Worm (Caenorhabditis elegans): ENCODE measurements around the gene rnst-2.

The rnst-2 gene

DNA sequence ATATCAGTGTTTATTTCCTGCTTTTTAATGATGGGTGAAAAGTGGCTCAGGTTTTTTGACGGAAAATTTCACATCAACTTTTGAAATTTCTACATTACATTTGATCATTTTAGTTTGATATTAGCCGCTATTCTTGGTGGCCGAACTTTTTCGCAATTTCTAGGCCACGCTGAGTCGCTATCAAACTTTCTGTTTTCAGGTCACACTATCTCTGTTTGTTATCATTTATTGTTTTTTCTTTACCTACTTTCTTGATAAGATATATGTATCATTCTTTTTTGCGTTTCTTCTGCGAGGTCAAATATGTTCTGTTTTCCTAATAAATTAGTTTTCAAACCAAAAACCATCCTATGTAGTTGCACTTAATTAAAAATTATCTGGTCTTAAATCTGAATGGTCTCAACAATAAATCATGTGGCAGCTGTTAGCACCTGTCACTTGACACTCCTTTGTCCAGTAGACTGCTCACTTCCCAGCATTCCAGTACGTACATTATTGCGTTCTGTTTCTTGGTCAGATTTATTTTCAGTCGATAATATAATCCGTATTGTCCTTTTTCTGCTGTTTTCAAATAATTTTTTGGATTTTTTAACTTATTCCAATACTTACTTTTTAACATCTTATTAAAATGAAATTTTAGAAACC, 1.1 kb upstream of the rnst-2 start (continued):
- no peak for TF ChIP-seq ceh-82 (tag; optimal IDR thresholded peaks at IDR 0.05)
- TF ChIP-seq daf-12 (tag; optimal IDR thresholded peaks at IDR 0.05), result no peak
- no peak for TF ChIP-seq aly-2 (tag; optimal IDR thresholded peaks at IDR 0.05)
- TF ChIP-seq snpc-4 (tag; optimal IDR thresholded peaks at IDR 0.05), result peak; percentile 23
- no peak for TF ChIP-seq nfya-1 (tag; optimal IDR thresholded peaks at IDR 0.05; ENCODE audit: insufficient read depth)
- TF ChIP-seq sea-2 (GFP tag; optimal IDR thresholded peaks at IDR 0.05), result no peak

DNA sequence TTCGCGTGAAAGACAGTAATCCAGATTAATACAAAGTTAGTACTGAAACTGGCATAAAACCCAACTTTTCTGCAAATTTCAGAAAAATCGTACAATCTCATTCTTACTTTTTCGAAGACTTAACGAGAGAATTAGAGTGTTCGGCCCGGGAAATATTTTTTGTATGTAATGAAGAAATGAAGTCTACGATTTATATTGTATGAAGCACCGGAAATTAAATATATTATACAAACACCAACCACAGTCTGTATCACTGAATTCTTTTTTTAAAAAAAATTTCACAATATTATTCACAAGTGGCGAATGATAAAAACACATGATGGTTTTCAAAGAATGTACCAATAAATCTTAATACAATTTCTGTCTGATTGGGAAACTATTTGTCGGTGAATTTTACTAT, 3.1 kb downstream of the rnst-2 start, which contains the start of gene str-67:
str-67 (minus strand) TSS at position 101 of the 400 bp plus-strand sequence.
- TF ChIP-seq ceh-16 (tag; optimal IDR thresholded peaks at IDR 0.05), result no peak
- TF ChIP-seq aly-2 (tag; optimal IDR thresholded peaks at IDR 0.05), result no peak
- TF ChIP-seq ceh-28 (tag; optimal IDR thresholded peaks at IDR 0.05), result no peak
- no peak for TF ChIP-seq snpc-4 (tag; optimal IDR thresholded peaks at IDR 0.05)
- no peak for TF ChIP-seq fos-1 (tag; optimal IDR thresholded peaks at IDR 0.05)
- no peak for TF ChIP-seq fkh-2 (tag; optimal IDR thresholded peaks at IDR 0.05)
- no peak for TF ChIP-seq unc-39 (tag; optimal IDR thresholded peaks at IDR 0.05)
- no peak for TF ChIP-seq nhr-12 (tag; optimal IDR thresholded peaks at IDR 0.05)
- TF ChIP-seq fkh-10 (GFP tag; optimal IDR thresholded peaks at IDR 0.05), result no peak
- no peak for TF ChIP-seq nhr-76 (tag; optimal IDR thresholded peaks at IDR 0.05)
- no peak for TF ChIP-seq tbx-2 (tag; optimal IDR thresholded peaks at IDR 0.05)
- TF ChIP-seq egl-27 (tag; optimal IDR thresholded peaks at IDR 0.05), result no peak
- no peak for TF ChIP-seq R02D3.7 (tag; optimal IDR thresholded peaks at IDR 0.05)
- TF ChIP-seq nhr-25 (tag; optimal IDR thresholded peaks at IDR 0.05), result no peak
- TF ChIP-seq lin-39 (tag; optimal IDR thresholded peaks at IDR 0.05), result no peak
- no peak for TF ChIP-seq sea-2 (GFP tag; optimal IDR thresholded peaks at IDR 0.05)

DNA sequence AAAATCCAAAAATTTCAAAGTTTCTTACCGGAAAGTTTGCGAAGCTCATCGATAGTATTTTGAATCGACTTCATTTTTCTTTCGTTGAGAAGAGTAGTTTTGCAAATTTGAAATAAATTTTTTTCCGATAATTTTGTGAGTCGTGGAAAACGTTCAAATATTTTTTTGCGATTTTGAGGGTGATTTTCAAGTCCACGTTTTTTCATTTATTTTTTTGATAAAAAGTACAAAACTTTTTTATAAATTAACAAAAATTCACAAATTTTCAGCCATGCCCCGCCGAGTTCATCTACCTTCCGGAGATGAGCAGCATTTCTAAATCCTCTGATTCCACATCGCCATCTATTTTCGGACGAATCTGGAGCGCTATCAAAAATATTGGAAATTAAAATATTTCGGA, 6.1 kb downstream of the rnst-2 start, which contains the start of gene K10C9.7:
K10C9.7 (minus strand) TSS at position 101 of the 400 bp plus-strand sequence.
- no peak for TF ChIP-seq ceh-28 (tag; optimal IDR thresholded peaks at IDR 0.05)
- no peak for TF ChIP-seq snpc-4 (tag; optimal IDR thresholded peaks at IDR 0.05)

DNA sequence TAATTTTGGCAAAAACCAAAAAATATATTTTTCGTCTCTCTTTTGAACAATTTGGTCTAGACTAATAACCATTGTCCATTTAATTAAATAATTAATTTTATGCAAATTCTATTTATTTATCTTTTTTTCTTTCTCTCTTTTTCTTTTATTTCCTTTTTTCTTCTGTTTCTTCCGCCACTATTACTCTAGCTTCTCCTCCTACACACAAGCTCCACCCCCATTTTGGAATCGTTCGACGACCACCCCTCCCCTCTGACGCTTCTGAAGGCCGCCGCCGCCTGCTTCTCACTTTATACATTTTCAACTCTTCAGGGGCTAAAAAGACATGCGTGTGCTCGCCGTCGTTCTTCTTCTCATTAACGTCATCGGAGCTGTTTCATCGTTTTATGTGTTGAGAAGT, 13.6 kb downstream of the rnst-2 start, which contains the start of gene K10C9.1:
K10C9.1 (plus strand) TSS at position 301 of the 400 bp plus-strand sequence.
- TF ChIP-seq ceh-16 (tag; optimal IDR thresholded peaks at IDR 0.05) (no peak), pqm-1 (tag; optimal IDR thresholded peaks at IDR 0.05) (no peak), tbx-2 (tag; optimal IDR thresholded peaks at IDR 0.05) (no peak), ceh-28 (tag; optimal IDR thresholded peaks at IDR 0.05) (no peak), nhr-77 (tag; optimal IDR thresholded peaks at IDR 0.05) (no peak), ZK546.5 (tag; optimal IDR thresholded peaks at IDR 0.05) (no peak), ztf-4 (tag; optimal IDR thresholded peaks at IDR 0.05) (no peak), jun-1 (tag; optimal IDR thresholded peaks at IDR 0.05) (no peak), egl-5 (tag; optimal IDR thresholded peaks at IDR 0.05) (no peak), nhr-43 (tag; optimal IDR thresholded peaks at IDR 0.05; ENCODE audit: poor library complexity, severe bottlenecking) (no peak), unc-62 (GFP tag; optimal IDR thresholded peaks at IDR 0.05) (no peak), nfya-1 (tag; optimal IDR thresholded peaks at IDR 0.05; ENCODE audit: insufficient read depth) (no peak), fos-1 (tag; optimal IDR thresholded peaks at IDR 0.05) (no peak)

DNA sequence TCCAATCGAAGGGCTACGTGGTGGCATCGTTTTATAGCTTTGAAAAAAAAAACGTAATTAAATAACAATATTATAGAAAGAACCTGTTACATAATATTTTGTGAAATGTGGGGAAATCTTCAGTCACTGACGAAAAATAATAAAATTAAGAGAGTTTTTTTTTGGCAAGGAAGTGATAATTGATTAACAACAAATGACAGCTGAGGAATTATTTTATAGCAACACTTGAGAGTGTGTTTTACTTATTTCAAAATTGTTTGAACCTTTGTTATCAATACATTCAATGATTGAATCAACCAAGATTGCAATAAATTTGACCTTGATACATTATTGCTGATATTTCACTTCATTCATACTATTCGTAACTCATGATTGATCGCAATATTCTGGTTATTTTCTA, 22.6 kb downstream of the rnst-2 start, which contains the start of gene Y50D4B.6:
Y50D4B.6 (plus strand) TSS at position 301 of the 400 bp plus-strand sequence.
- TF ChIP-seq lin-15B (tag; optimal IDR thresholded peaks at IDR 0.05), result no peak
- TF ChIP-seq ama-1 (optimal IDR thresholded peaks at IDR 0.05), result no peak
- TF ChIP-seq nhr-67 (tag; optimal IDR thresholded peaks at IDR 0.05), result no peak
- no peak for TF ChIP-seq lsy-12 (tag; optimal IDR thresholded peaks at IDR 0.05)
- TF ChIP-seq ztf-4 (tag; optimal IDR thresholded peaks at IDR 0.05), result no peak

DNA sequence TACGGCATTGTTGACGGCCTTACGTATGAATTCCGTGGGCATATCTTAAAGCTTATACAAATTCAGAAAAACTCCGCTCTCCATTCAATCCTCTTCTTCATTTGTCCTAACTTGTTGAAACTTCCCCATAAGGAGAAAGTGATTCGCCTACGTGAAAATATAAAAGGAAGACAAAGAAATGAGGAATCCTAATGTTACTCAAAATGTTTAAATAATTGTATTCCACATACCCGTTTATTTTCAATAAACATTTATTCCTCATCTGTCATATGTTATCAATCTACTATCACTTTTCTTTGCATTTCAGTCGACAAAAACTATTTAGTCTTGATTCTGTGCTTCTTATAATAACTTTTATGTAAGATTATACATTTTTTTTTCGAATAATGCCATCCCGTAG, 26.6 kb downstream of the rnst-2 start, which contains the start of gene clec-203:
clec-203 (plus strand) TSS at position 301 of the 400 bp plus-strand sequence.
- TF ChIP-seq jun-1 (tag; optimal IDR thresholded peaks at IDR 0.05) (no peak), ceh-28 (tag; optimal IDR thresholded peaks at IDR 0.05) (no peak), ceh-9 (tag; optimal IDR thresholded peaks at IDR 0.05) (no peak), daf-12 (tag; optimal IDR thresholded peaks at IDR 0.05) (no peak), fkh-10 (GFP tag; optimal IDR thresholded peaks at IDR 0.05) (no peak), ceh-82 (tag; optimal IDR thresholded peaks at IDR 0.05) (no peak), zag-1 (tag; optimal IDR thresholded peaks at IDR 0.05) (no peak), nhr-12 (tag; optimal IDR thresholded peaks at IDR 0.05) (no peak), nhr-28 (tag; optimal IDR thresholded peaks at IDR 0.05) (no peak), nhr-77 (tag; optimal IDR thresholded peaks at IDR 0.05) (no peak), nhr-237 (tag; optimal IDR thresholded peaks at IDR 0.05) (no peak), fkh-2 (tag; optimal IDR thresholded peaks at IDR 0.05) (no peak)
